Fruit fly (Drosophila melanogaster): ENCODE measurements around the gene S-Lap1.

S-Lap1 gene

dm6 chr3L:8655217-8655896 lies 38.3 kb downstream of the S-Lap1 start:
- TF ChIP-seq sens-2 (GFP tag; IDR thresholded peaks at IDR 0.05) (no peak), CG30431 (GFP tag; optimal IDR thresholded peaks at IDR 0.05) (no peak), Med (GFP tag) (peak; percentile 46), mam (GFP tag; optimal IDR thresholded peaks at IDR 0.05) (peak; percentile 10), mld (GFP tag; IDR thresholded peaks at IDR 0.05; ENCODE audit: partially characterized antibody) (no peak), CrebB (tag; optimal IDR thresholded peaks at IDR 0.05) (no peak), klu (GFP tag; IDR thresholded peaks at IDR 0.05) (no peak), CG10543 (GFP tag; optimal IDR thresholded peaks at IDR 0.05) (peak; percentile 33), gfzf (GFP tag; optimal IDR thresholded peaks at IDR 0.05) (no peak), CG32772 (GFP tag; IDR thresholded peaks at IDR 0.05) (no peak), kah (GFP tag; optimal IDR thresholded peaks at IDR 0.05) (no peak), sr (GFP tag; IDR thresholded peaks at IDR 0.05) (peak; percentile 89), tio (GFP tag; optimal IDR thresholded peaks at IDR 0.05) (no peak), stwl (tag; optimal IDR thresholded peaks at IDR 0.05) (no peak), ranshi (GFP tag; IDR thresholded peaks at IDR 0.05) (0 out of 2 replicates have a peak, but pooled peaks have one; percentile 9), zfh2 (GFP tag; optimal IDR thresholded peaks at IDR 0.05) (peak; percentile 33), CG7928 (GFP tag; optimal IDR thresholded peaks at IDR 0.05) (no peak), CG31224 (GFP tag; IDR thresholded peaks at IDR 0.05) (no peak), CHES-1-like (GFP tag; optimal IDR thresholded peaks at IDR 0.05) (no peak), crol (GFP tag; IDR thresholded peaks at IDR 0.05) (peak; percentile 56; the same call in 1 of the 2 replicates), CG1024 (GFP tag; IDR thresholded peaks at IDR 0.05) (no peak), MESR4 (GFP tag; optimal IDR thresholded peaks at IDR 0.05) (no peak), CG8089 (GFP tag; optimal IDR thresholded peaks at IDR 0.05) (no peak), rib (GFP tag; IDR thresholded peaks at IDR 0.05) (peak; percentile 57; the same call in 1 of the 2 replicates), NC2β (GFP tag; optimal IDR thresholded peaks at IDR 0.05) (no peak), Rfx (GFP tag; IDR thresholded peaks at IDR 0.05) (peak; percentile 61), HmgZ (tag; optimal IDR thresholded peaks at IDR 0.05) (no peak), vnd (GFP tag; IDR thresholded peaks at IDR 0.05; ENCODE audit: partially characterized antibody) (no peak), lab (GFP tag; optimal IDR thresholded peaks at IDR 0.05) (peak; percentile 7), Bteb2 (GFP tag; optimal IDR thresholded peaks at IDR 0.05) (no peak), danr (GFP tag; IDR thresholded peaks at IDR 0.05) (no peak), Dip3 (GFP tag; optimal IDR thresholded peaks at IDR 0.05) (no peak), CG15601 (tag; optimal IDR thresholded peaks at IDR 0.05) (no peak), CG9215 (GFP tag; IDR thresholded peaks at IDR 0.05) (peak; percentile 35; the same call in 1 of the 2 replicates), usp (GFP tag; optimal IDR thresholded peaks at IDR 0.05) (no peak), lbe (GFP tag; optimal IDR thresholded peaks at IDR 0.05) (no peak), CG10979 (tag; optimal IDR thresholded peaks at IDR 0.05) (no peak), CG9932 (GFP tag; IDR thresholded peaks at IDR 0.05) (peak; percentile 46; the same call in 1 of the 2 replicates), CG14441 (GFP tag; IDR thresholded peaks at IDR 0.05) (no peak), Sox102F (GFP tag; optimal IDR thresholded peaks at IDR 0.05) (no peak), tll (GFP tag; optimal IDR thresholded peaks at IDR 0.05) (no peak), ci (GFP tag; IDR thresholded peaks at IDR 0.05) (no peak), hkb (optimal IDR thresholded peaks at IDR 0.05) (no peak), hkb (GFP tag; IDR thresholded peaks at IDR 0.05) (no peak), Dip2 (GFP tag; IDR thresholded peaks at IDR 0.05) (no peak), E2f1 (GFP tag; IDR thresholded peaks at IDR 0.05) (no peak), D (optimal IDR thresholded peaks at IDR 0.05) (no peak), D (GFP tag; optimal IDR thresholded peaks at IDR 0.05) (no peak), CG12769 (tag; optimal IDR thresholded peaks at IDR 0.05) (peak; percentile 80), gsb (GFP tag; IDR thresholded peaks at IDR 0.05) (no peak), NfI (GFP tag; optimal IDR thresholded peaks at IDR 0.05) (no peak)

Data from whole organism, embryonic.